Worm (Caenorhabditis elegans) whole organism, L1 larva: ENCODE results near the gene F53C3.6.

Experiments
- aly-2 ChIP-seq: fragments of 150-350 bp; optimal IDR thresholded peaks from 2 replicates; lab custom pipeline; 2014; ENCODE audit warnings: missing biosample characterization, missing genetic modification characterization
- ama-1 ChIP-seq: fragments of 150-350 bp; optimal IDR thresholded peaks from 2 replicates; lab custom pipeline; 2014
- ceh-82 ChIP-seq, 3 experiments: fragments of 150-350 bp in 1 of 3; sonication (generic microtip) in 2 of 3; optimal IDR thresholded peaks; 2 replicates each; lab custom pipeline; 2014 to 2017; ENCODE audit warnings: missing biosample characterization in 3 of 3, missing genetic modification characterization in 3 of 3
- egl-27 ChIP-seq, 2 experiments: fragments of 150-350 bp in 1 of 2; sonication (generic microtip); optimal IDR thresholded peaks; 3 replicates each; lab custom pipeline; 2017 to 2018; ENCODE audit warnings: missing biosample characterization in 2 of 2, missing genetic modification characterization in 2 of 2, missing genetic modification reagents in 2 of 2
- grh-1 ChIP-seq: fragments of 200-800 bp; sonication (Bioruptor generic); IDR thresholded peaks from 2 replicates; pipeline ENCODE4 v1.3.6; 2022; ENCODE audit warnings: missing genetic modification reagents, missing genetic modification characterization, missing compliant biosample characterization
- lin-14 ChIP-seq: fragments of 200-800 bp; sonication (Bioruptor generic); optimal IDR thresholded peaks from 2 replicates; lab custom pipeline; 2018; ENCODE audit warnings: mild to moderate bottlenecking, missing genetic modification characterization, moderate library complexity, missing compliant biosample characterization
- nhr-11 ChIP-seq: fragments of 150-350 bp; optimal IDR thresholded peaks from 2 replicates; lab custom pipeline; 2014; ENCODE audit warnings: missing biosample characterization, missing genetic modification characterization
- nhr-12 ChIP-seq: sonication (generic microtip); optimal IDR thresholded peaks from 2 replicates; lab custom pipeline; 2017; ENCODE audit warnings: missing biosample characterization, missing genetic modification characterization
- nhr-19 ChIP-seq: fragments of 200-800 bp; sonication (Bioruptor generic); conservative IDR thresholded peaks from 2 replicates; pipeline ENCODE4 v1.3.6; 2022; ENCODE audit warnings: missing genetic modification characterization, missing compliant biosample characterization
- nhr-20 ChIP-seq: sonication (generic microtip); optimal IDR thresholded peaks from 2 replicates; lab custom pipeline; 2016; ENCODE audit warnings: mild to moderate bottlenecking, missing genetic modification characterization, missing compliant biosample characterization
- nhr-237 ChIP-seq: fragments of 150-350 bp; optimal IDR thresholded peaks from 2 replicates; lab custom pipeline; 2014; ENCODE audit warnings: missing biosample characterization, missing genetic modification characterization
- nhr-77 ChIP-seq: fragments of 150-350 bp; optimal IDR thresholded peaks from 2 replicates; lab custom pipeline; 2014; ENCODE audit warnings: missing biosample characterization, missing genetic modification characterization
- rnt-1 ChIP-seq: sonication (generic microtip); optimal IDR thresholded peaks from 2 replicates; lab custom pipeline; 2016; ENCODE audit warnings: mild to moderate bottlenecking, missing genetic modification characterization, moderate library complexity, missing compliant biosample characterization
- unc-62 ChIP-seq: fragments of 150-350 bp; optimal IDR thresholded peaks from 2 replicates; lab custom pipeline; 2014; ENCODE audit warnings: missing biosample characterization, missing genetic modification reagents, missing genetic modification characterization

DNA sequence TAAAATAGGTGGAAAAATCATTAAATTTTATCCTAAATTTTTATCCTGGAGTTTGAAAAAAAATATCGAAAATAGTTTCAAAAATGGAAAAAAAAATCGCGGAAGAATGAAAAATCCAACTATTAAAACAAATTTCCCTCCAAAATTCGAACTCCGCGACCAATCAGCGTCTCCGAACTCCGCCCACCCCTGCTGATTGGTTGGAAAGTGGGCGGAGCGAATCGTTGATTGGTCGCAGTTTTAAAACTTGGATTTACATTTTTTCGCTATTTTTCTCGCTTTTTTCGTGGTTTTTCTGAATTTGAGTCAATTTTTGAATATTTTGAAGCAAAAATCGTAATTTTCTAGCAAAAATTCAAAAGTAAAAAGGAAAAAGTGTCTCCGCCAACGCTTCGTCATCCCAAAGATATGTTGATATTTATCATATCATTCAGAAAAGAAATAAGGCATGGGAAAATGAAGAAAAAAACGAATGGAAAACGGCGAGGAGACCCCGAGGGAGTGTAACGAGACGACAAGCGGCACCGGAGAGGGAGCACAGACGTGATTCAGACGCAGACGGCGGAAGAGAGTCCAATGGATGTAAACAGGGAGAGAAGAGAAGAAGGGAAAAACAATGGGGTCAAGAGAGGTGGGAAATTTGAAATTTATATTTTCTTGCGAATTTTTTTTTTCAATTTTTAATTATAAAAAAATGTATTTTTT is 32.7 kb downstream of the F53C3.6 start:
- no peak for TF ChIP-seq nhr-11 (tag; lab: Kevin White, UChicago)
- TF ChIP-seq grh-1 (GFP tag; lab: Robert Waterston, UW) = no peak
- no peak for TF ChIP-seq rnt-1
- no peak for TF ChIP-seq nhr-12 (tag; lab: Kevin White, UChicago)
- no peak for TF ChIP-seq nhr-77 (tag; lab: Kevin White, UChicago)
- no peak for TF ChIP-seq aly-2
- TF ChIP-seq unc-62 (GFP tag; lab: Kevin White, UChicago) = no peak
- peak; percentile 83 for TF ChIP-seq lin-14 (GFP tag; lab: Kevin White, UChicago)
- TF ChIP-seq nhr-20 (tag; lab: Kevin White, UChicago) = peak; percentile 65
- TF ChIP-seq ceh-82 (tag; optimal IDR thresholded peaks at IDR 0.05; lab: Kevin White, UChicago) = peak in 1 of 3 experiments; percentile 48
- no peak for TF ChIP-seq egl-27 (tag; optimal IDR thresholded peaks at IDR 0.05; lab: Kevin White, UChicago)
- TF ChIP-seq ama-1 (lab: Kevin White, UChicago) = no peak
- no peak for TF ChIP-seq nhr-237 (tag; lab: Kevin White, UChicago)
- TF ChIP-seq nhr-19 (GFP tag; lab: Robert Waterston, UW) = 0 out of 2 replicates have a peak, but pooled peaks have one; percentile 4
